Worm (Caenorhabditis elegans): ENCODE results near the gene Y69H2.1.
A peak's percentile ranks its signal among the peaks of the same experiment; 100 is the strongest.

The Y69H2.1 gene

DNA sequence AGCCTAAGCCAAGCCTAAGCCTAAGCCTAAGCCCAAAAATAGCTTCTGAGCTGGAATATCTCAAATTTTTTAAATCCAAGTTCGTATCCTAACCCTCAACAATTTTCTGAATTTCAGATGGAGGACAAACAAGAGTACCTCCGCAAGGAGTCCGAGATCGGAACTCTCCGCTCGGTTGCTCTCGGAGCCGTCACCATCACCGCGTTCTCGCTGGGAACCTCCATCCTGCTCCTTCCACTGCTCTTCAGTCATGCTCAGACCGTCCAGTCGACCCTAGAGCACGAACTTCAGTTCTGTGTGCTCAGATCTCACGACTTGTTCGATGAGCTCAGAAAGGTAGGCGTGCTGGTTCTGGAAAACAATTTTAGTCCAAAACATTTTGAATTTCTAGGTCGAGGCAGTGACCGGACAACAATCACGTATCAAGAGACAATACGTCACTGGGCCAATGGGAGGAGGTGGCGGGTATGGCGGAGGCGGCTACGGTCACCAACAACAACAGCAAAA lies 16.1 kb upstream of the Y69H2.1 start, which contains the start of gene col-42:
Gene col-42, plus strand, starts transcription at position 118 of the 507 bp plus-strand sequence.
- TF ChIP-seq lin-54 (GFP tag; optimal IDR thresholded peaks at IDR 0.05), result no peak
- 0 out of 2 replicates have a peak, but pooled peaks have one; percentile 8 for TF ChIP-seq nfyb-1 (GFP tag; IDR thresholded peaks at IDR 0.05)
- no peak for TF ChIP-seq ztf-18 (tag; optimal IDR thresholded peaks at IDR 0.05)
- no peak for TF ChIP-seq egrh-3 (GFP tag; IDR thresholded peaks at IDR 0.05)
- TF ChIP-seq K12H6.12 (tag; optimal IDR thresholded peaks at IDR 0.05), result peak; percentile 31
- TF ChIP-seq unc-130 (GFP tag; optimal IDR thresholded peaks at IDR 0.05), result no peak
- no peak for TF ChIP-seq chd-7 (tag; optimal IDR thresholded peaks at IDR 0.05)
- peak; percentile 74 for TF ChIP-seq ama-1 (optimal IDR thresholded peaks at IDR 0.05)
- no peak for TF ChIP-seq ama-1 (GFP tag; optimal IDR thresholded peaks at IDR 0.05)
- TF ChIP-seq lin-40 (tag; optimal IDR thresholded peaks at IDR 0.05), result peak; percentile 63
- TF ChIP-seq zim-3 (tag; optimal IDR thresholded peaks at IDR 0.05), result peak; percentile 67
- TF ChIP-seq ZK185.1 (tag; optimal IDR thresholded peaks at IDR 0.05; ENCODE audit: poor library complexity, severe bottlenecking), result no peak
- TF ChIP-seq ztf-26 (tag; optimal IDR thresholded peaks at IDR 0.05), result peak; percentile 54
- no peak for TF ChIP-seq sdz-38 (tag; optimal IDR thresholded peaks at IDR 0.05)
- TF ChIP-seq Y53G8AR.9 (GFP tag; conservative IDR thresholded peaks at IDR 0.05), result peak; percentile 58; the same call in 1 of the 2 replicates
- TF ChIP-seq ceh-27 (GFP tag; optimal IDR thresholded peaks at IDR 0.05), result no peak
- peak; percentile 90 for TF ChIP-seq lin-26 (GFP tag; IDR thresholded peaks at IDR 0.05)

DNA sequence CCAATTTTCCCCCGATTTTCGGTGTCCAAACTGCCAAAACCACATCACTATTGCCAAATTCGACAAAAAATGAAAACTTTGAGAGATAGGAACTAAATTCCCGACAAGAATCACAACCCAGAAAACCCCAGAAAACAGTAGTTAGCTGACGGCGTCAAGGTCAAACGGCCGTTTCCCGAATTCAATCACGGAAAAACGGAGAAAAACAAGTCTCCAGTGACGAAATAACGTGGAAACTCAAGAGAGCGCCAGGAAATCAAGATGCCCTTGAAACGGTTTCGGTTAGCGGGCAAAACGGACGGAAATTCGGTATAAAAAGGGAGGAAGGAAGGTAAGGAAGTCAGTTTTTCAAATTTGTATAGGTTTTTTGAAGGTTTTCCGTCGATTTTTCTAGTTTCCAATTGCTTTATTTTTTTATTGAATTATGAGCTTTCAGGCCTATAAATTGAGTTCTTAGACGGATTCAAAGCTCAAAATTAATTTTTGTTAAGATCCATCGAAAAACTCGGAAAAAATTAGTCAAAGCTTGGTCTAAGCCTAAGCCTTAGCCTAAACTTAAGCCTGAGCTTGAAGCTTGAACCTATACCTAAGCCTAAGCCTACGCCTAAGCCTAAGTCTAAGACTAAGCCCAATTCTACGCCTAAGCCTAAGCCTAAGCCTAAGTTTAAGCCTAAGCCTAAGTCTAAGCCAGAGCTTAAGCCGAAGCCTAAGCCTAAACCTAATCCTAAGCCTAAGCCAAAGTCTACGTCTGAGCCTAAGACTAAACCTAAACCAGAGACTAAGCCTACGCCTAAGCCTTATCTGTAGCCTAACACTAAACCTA lies 15.4 kb upstream of the Y69H2.1 start:
- peak; percentile 4 for TF ChIP-seq rpc-1 (optimal IDR thresholded peaks at IDR 0.05)
- no peak for TF ChIP-seq rpc-1 (tag; optimal IDR thresholded peaks at IDR 0.05)
- no peak for TF ChIP-seq snpc-1.3 (tag; optimal IDR thresholded peaks at IDR 0.05; ENCODE audit: insufficient read depth)
- 0 out of 2 replicates have a peak, but pooled peaks have one; percentile 2 for TF ChIP-seq ceh-40 (GFP tag; IDR thresholded peaks at IDR 0.05)
- TF ChIP-seq Y56A3A.18 (GFP tag; IDR thresholded peaks at IDR 0.05), result peak; percentile 21; the same call in 1 of the 2 replicates
- TF ChIP-seq ama-1 (optimal IDR thresholded peaks at IDR 0.05), result peak; percentile 55
- no peak for TF ChIP-seq ama-1 (GFP tag; optimal IDR thresholded peaks at IDR 0.05)

DNA sequence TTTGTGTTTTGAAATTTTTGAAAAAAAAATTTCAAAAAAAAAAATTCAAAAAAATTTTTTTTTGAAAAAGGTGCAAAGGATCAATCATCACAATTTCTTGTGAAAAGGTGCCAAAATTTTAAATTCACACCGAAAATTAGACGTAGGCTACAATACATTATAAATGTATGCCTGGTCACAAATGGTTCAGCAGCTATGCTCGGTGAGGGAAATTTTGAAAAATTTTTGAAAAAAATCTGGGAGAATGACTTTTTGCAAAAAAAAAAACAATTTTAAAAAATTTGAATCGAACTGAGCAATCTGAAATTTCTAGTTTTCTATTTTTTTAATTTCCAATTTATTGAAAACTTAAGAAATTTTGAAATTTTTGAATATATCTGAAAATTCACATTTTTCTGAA lies 13.9 kb upstream of the Y69H2.1 start, which contains the start of gene egas-3:
Gene egas-3, minus strand, starts transcription at position 101 of the 400 bp plus-strand sequence.
- TF ChIP-seq Y53G8AR.9 (GFP tag; conservative IDR thresholded peaks at IDR 0.05) (no peak), tbx-9 (tag; optimal IDR thresholded peaks at IDR 0.05; ENCODE audit: borderline replicate concordance) (no peak), F49E8.2 (tag; optimal IDR thresholded peaks at IDR 0.05; ENCODE audit: insufficient read depth) (no peak), ceh-100 (GFP tag; IDR thresholded peaks at IDR 0.05) (no peak), attf-3 (GFP tag; conservative IDR thresholded peaks at IDR 0.05) (no peak), tlf-1 (GFP tag; optimal IDR thresholded peaks at IDR 0.05) (no peak), lin-35 (GFP tag; optimal IDR thresholded peaks at IDR 0.05) (no peak), madf-6 (GFP tag; IDR thresholded peaks at IDR 0.05) (no peak), nfyb-1 (GFP tag; IDR thresholded peaks at IDR 0.05) (no peak), dpff-1 (tag; optimal IDR thresholded peaks at IDR 0.05) (no peak), nhr-80 (tag; optimal IDR thresholded peaks at IDR 0.05) (no peak), sea-2 (GFP tag; IDR thresholded peaks at IDR 0.05) (no peak), cebp-1 (GFP tag; IDR thresholded peaks at IDR 0.05) (no peak), cebp-1 (tag; optimal IDR thresholded peaks at IDR 0.05) (no peak)

All from whole organism, young adult.